Fruit fly (Drosophila melanogaster) whole organism, embryonic: ENCODE results near the gene Rab3-GAP.

Experiments used
- B-H2 ChIP-seq: fragments of 200-800 bp; sonication (Bioruptor generic); optimal IDR thresholded peaks from 2 replicates; lab custom pipeline; 2018; ENCODE audit warnings: missing biosample characterization, mild to moderate bottlenecking, missing genetic modification characterization
- CG15601 ChIP-seq: fragments of 200-800 bp; sonication (Bioruptor generic); optimal IDR thresholded peaks from 3 replicates; lab custom pipeline; 2019; ENCODE audit warnings: missing biosample characterization, mild to moderate bottlenecking, missing genetic modification characterization, moderate library complexity
- CG17912 ChIP-seq: fragments of 200-800 bp; sonication (Bioruptor generic); optimal IDR thresholded peaks from 2 replicates; lab custom pipeline; 2018; ENCODE audit warnings: missing biosample characterization, mild to moderate bottlenecking, missing genetic modification characterization
- CG43689 ChIP-seq: fragments of 200-800 bp; sonication (Bioruptor generic); IDR thresholded peaks from 2 replicates; pipeline ENCODE4 v1.3.6; 2022; ENCODE audit warnings: missing biosample characterization, missing genetic modification characterization
- CG7556 ChIP-seq: fragments of 200-800 bp; sonication (Bioruptor generic); optimal IDR thresholded peaks from 2 replicates; lab custom pipeline; 2017; ENCODE audit warnings: missing biosample characterization, mild to moderate bottlenecking, missing genetic modification characterization
- CG8478 ChIP-seq: fragments of >200 bp; optimal IDR thresholded peaks from 2 replicates; lab custom pipeline; 2018
- CTCF ChIP-seq: fragments of 200-800 bp; sonication (Bioruptor generic); optimal IDR thresholded peaks from 2 replicates; lab custom pipeline; 2017; ENCODE audit warnings: missing biosample characterization, mild to moderate bottlenecking, missing genetic modification characterization, moderate library complexity
- lmd ChIP-seq: fragments of 200-800 bp; sonication (Bioruptor generic); IDR thresholded peaks from 2 replicates; pipeline ENCODE4 v1.3.6; 2022; ENCODE audit warnings: missing biosample characterization, missing genetic modification characterization
- pum ChIP-seq: fragments of 200-800 bp; sonication (Bioruptor generic); optimal IDR thresholded peaks from 2 replicates; lab custom pipeline; 2016; ENCODE audit warnings: missing biosample characterization, missing genetic modification characterization
- sc ChIP-seq, 3 experiments: fragments of >200 bp in 2 of 3; fragments of 200-800 bp in 1 of 3; sonication (Bioruptor generic) in 1 of 3; optimal IDR thresholded peaks; 2 replicates in 2 of 3; 3 replicates in 1 of 3; lab custom pipeline; 2017; ENCODE audit warnings: mild to moderate bottlenecking in 1 of 3, missing biosample characterization in 1 of 3, missing genetic modification characterization in 1 of 3, missing genetic modification reagents in 1 of 3

DNA sequence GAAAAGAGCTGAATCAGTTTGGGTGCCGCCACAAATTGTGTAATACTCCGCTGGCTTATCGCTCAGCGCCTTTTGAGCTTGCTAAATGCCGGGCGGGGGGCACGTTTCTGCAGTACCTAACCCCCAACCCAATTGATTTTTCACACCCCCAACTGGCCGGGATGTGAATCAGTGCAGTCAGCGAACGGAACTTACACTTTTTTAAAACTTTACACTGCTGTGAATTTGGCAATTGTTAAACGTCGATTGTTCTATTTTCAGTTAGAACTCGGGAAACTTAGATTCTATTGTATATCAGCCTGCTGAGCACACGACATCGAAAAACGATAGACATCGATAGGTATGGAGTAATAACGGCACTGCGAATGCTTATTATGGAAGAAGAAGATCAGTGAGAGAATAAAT lies 24.8 kb downstream of the Rab3-GAP start, which contains the start of gene Tom70:
- TF ChIP-seq CG8478 (lab: Kevin White, UChicago) (no peak), CG7556 (GFP tag; lab: Kevin White, UChicago) (no peak), CG17912 (GFP tag; lab: Kevin White, UChicago) (no peak), CG43689 (GFP tag; lab: Robert Waterston, UW) (no peak), CG15601 (no peak), pum (no peak), B-H2 (GFP tag; lab: Kevin White, UChicago) (no peak), lmd (GFP tag; lab: Robert Waterston, UW) (no peak), sc (optimal IDR thresholded peaks at IDR 0.05; lab: Kevin White, UChicago) (no peak), sc (GFP tag; optimal IDR thresholded peaks at IDR 0.05; lab: Kevin White, UChicago) (no peak), CTCF (GFP tag; lab: Kevin White, UChicago) (no peak)
